Worm (Caenorhabditis elegans): ENCODE results near the gene fbxa-24.

ce11 chrII:3782309-3783000 is 33.9 kb upstream of the fbxa-24 start, which contains the start of gene T24E12.2:
- TF ChIP-seq ama-1 (optimal IDR thresholded peaks at IDR 0.05) (no peak), hmg-4 (GFP tag; optimal IDR thresholded peaks at IDR 0.05) (no peak), ceh-13 (GFP tag; optimal IDR thresholded peaks at IDR 0.05) (no peak)

All from whole organism, early embryonic.